Worm (Caenorhabditis elegans): ENCODE results near the gene rab-37.

The rab-37 gene

DNA sequence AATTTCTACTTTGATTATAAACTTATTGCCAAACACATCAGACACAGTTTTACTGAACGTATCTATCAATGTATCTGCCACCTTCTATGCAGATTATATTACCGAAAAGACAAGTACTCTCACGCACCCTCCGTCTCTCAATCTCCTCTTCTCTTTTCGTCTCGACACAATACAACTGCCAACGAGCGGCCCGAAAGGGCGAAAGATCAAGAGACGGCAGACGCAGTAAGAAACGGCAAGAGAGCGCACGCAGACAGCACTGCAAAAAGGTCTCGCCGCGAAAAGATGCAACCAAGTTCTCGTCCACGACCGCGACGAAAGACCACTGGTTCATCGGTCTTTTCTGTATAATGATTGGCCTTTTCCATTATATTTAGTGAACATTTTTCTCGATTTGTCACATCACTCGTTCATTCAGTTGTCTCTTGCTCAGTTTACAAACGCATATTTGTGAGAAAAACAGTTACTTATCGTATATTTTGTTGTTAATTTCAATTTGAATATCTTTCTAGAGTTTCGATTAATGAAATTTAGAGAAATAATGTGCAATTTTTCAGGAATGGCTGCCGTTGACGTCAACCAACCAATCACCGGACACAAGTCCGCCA, 45.0 kb downstream of the rab-37 start, which contains the start of gene vha-12 (continued):
- peak; percentile 43 for TF ChIP-seq fkh-10 (GFP tag; optimal IDR thresholded peaks at IDR 0.05)
- no peak for TF ChIP-seq Y48G9A.11 (GFP tag; IDR thresholded peaks at IDR 0.05)
- TF ChIP-seq zfp-3 (GFP tag; conservative IDR thresholded peaks at IDR 0.05), result peak; percentile 74; the same call in 1 of the 2 replicates
- TF ChIP-seq rbr-2 (tag; optimal IDR thresholded peaks at IDR 0.05), result peak; percentile 89
- peak; percentile 73 for TF ChIP-seq nhr-10 (tag; optimal IDR thresholded peaks at IDR 0.05)
- peak; percentile 68; the same call in 1 of the 2 replicates for TF ChIP-seq lin-1 (GFP tag; IDR thresholded peaks at IDR 0.05)
- peak; percentile 55; the same call in 1 of the 2 replicates for TF ChIP-seq dmd-9 (GFP tag; IDR thresholded peaks at IDR 0.05)
- peak; percentile 94 for TF ChIP-seq nhr-28 (tag; optimal IDR thresholded peaks at IDR 0.05)
- peak; percentile 61 for TF ChIP-seq F37D6.2 (tag; optimal IDR thresholded peaks at IDR 0.05)
- TF ChIP-seq madf-5 (GFP tag; IDR thresholded peaks at IDR 0.05), result no peak
- TF ChIP-seq Y75B8A.6 (GFP tag; IDR thresholded peaks at IDR 0.05), result 0 out of 2 replicates have a peak, but pooled peaks have one; percentile 27
- TF ChIP-seq hif-1 (tag; optimal IDR thresholded peaks at IDR 0.05), result peak in 1 of 2 experiments; percentile 88
- peak; percentile 77 for TF ChIP-seq set-16 (GFP tag; IDR thresholded peaks at IDR 0.05)
- TF ChIP-seq zip-2 (tag; optimal IDR thresholded peaks at IDR 0.05), result peak; percentile 53
- no peak for TF ChIP-seq mxl-2 (GFP tag; conservative IDR thresholded peaks at IDR 0.05)
- no peak for TF ChIP-seq daf-12 (tag; optimal IDR thresholded peaks at IDR 0.05)
- TF ChIP-seq snpc-1.2 (GFP tag; IDR thresholded peaks at IDR 0.05), result no peak
- TF ChIP-seq unc-130 (GFP tag; optimal IDR thresholded peaks at IDR 0.05), result no peak

- no peak for TF ChIP-seq F26F4.8 (GFP tag; conservative IDR thresholded peaks at IDR 0.05)
- no peak for TF ChIP-seq ztf-11 (tag; optimal IDR thresholded peaks at IDR 0.05)
- TF ChIP-seq lin-39 (tag; optimal IDR thresholded peaks at IDR 0.05), result no peak
- no peak for TF ChIP-seq zfp-3 (GFP tag; conservative IDR thresholded peaks at IDR 0.05)
- TF ChIP-seq mxl-2 (GFP tag; conservative IDR thresholded peaks at IDR 0.05), result no peak
- TF ChIP-seq R02D3.7 (tag; optimal IDR thresholded peaks at IDR 0.05), result no peak
- TF ChIP-seq cey-2 (tag; optimal IDR thresholded peaks at IDR 0.05; ENCODE audit: borderline replicate concordance, insufficient read depth), result no peak
- no peak for TF ChIP-seq lin-29 (GFP tag; IDR thresholded peaks at IDR 0.05)
- no peak for TF ChIP-seq daf-19 (GFP tag; conservative IDR thresholded peaks at IDR 0.05)
- no peak for TF ChIP-seq tra-1 (GFP tag; IDR thresholded peaks at IDR 0.05)
- TF ChIP-seq rbr-2 (tag; optimal IDR thresholded peaks at IDR 0.05), result no peak
- TF ChIP-seq fkh-10 (GFP tag; optimal IDR thresholded peaks at IDR 0.05), result no peak
Measured at ce11 chrX:4186656-4187055, 49.0 kb downstream of the rab-37 start, which contains the start of gene mrp-6. mrp-6 (minus strand) TSS chrX:4186756.
